Worm (Caenorhabditis elegans): Measurements from ENCODE around the gene Y39A3B.7.

Gene Y39A3B.7

ce11 chrIII:1961895-1962506, 22.8 kb downstream of the Y39A3B.7 start, which contains the start of gene mboa-6:
mboa-6 (minus strand) TSS chrIII:1961945.
- peak; percentile 20 for TF ChIP-seq elt-2 (tag; optimal IDR thresholded peaks at IDR 0.05)
- TF ChIP-seq hlh-15 (tag; optimal IDR thresholded peaks at IDR 0.05), result peak; percentile 5
- TF ChIP-seq eyg-1 (tag; optimal IDR thresholded peaks at IDR 0.05), result no peak
- TF ChIP-seq che-1 (tag; optimal IDR thresholded peaks at IDR 0.05), result peak; percentile 27
- no peak for TF ChIP-seq rnt-1 (tag; optimal IDR thresholded peaks at IDR 0.05)
- TF ChIP-seq ref-2 (tag; optimal IDR thresholded peaks at IDR 0.05), result no peak
- TF ChIP-seq fkh-6 (tag; optimal IDR thresholded peaks at IDR 0.05), result no peak
- TF ChIP-seq pax-1 (tag; optimal IDR thresholded peaks at IDR 0.05), result no peak
- no peak for TF ChIP-seq lin-11 (tag; optimal IDR thresholded peaks at IDR 0.05)
- no peak for TF ChIP-seq hlh-8 (tag; optimal IDR thresholded peaks at IDR 0.05)
- TF ChIP-seq ceh-48 (tag; optimal IDR thresholded peaks at IDR 0.05), result no peak

ce11 chrIII:1955520-1956095, 29.2 kb downstream of the Y39A3B.7 start:
- TF ChIP-seq ceh-45 (GFP tag; IDR thresholded peaks at IDR 0.05) (no peak), ceh-48 (tag; optimal IDR thresholded peaks at IDR 0.05) (peak; percentile 96)

- TF ChIP-seq ceh-34 (tag; optimal IDR thresholded peaks at IDR 0.05) (no peak), ceh-9 (tag; optimal IDR thresholded peaks at IDR 0.05) (no peak), hlh-6 (tag; optimal IDR thresholded peaks at IDR 0.05) (no peak)
Observed at ce11 chrIII:1951388-1951787, 33.4 kb downstream of the Y39A3B.7 start, which contains the start of gene F53A3.7. F53A3.7 (plus strand) TSS chrIII:1951526.

- TF ChIP-seq pat-9 (tag; optimal IDR thresholded peaks at IDR 0.05) (no peak), syd-9 (tag; optimal IDR thresholded peaks at IDR 0.05) (no peak), ref-2 (tag; optimal IDR thresholded peaks at IDR 0.05) (peak; percentile 38), npax-4 (tag; optimal IDR thresholded peaks at IDR 0.05) (no peak), lin-11 (tag; optimal IDR thresholded peaks at IDR 0.05) (no peak), ceh-45 (GFP tag; IDR thresholded peaks at IDR 0.05) (0 out of 2 replicates have a peak, but pooled peaks have one; percentile 27), C38D4.7 (GFP tag; optimal IDR thresholded peaks at IDR 0.05) (no peak), dve-1 (tag; optimal IDR thresholded peaks at IDR 0.05) (peak; percentile 72), nfya-1 (tag; optimal IDR thresholded peaks at IDR 0.05) (peak; percentile 82), ceh-2 (tag; optimal IDR thresholded peaks at IDR 0.05) (no peak), sox-2 (GFP tag; IDR thresholded peaks at IDR 0.05) (no peak), lim-6 (tag; optimal IDR thresholded peaks at IDR 0.05) (no peak), pha-2 (tag; optimal IDR thresholded peaks at IDR 0.05) (no peak), ceh-6 (GFP tag; optimal IDR thresholded peaks at IDR 0.05) (no peak), zip-5 (tag; optimal IDR thresholded peaks at IDR 0.05) (no peak), unc-42 (tag; optimal IDR thresholded peaks at IDR 0.05) (peak; percentile 78), unc-3 (GFP tag; conservative IDR thresholded peaks at IDR 0.05) (no peak), unc-3 (tag; optimal IDR thresholded peaks at IDR 0.05) (no peak), madf-2 (tag; optimal IDR thresholded peaks at IDR 0.05) (no peak), elt-2 (tag; optimal IDR thresholded peaks at IDR 0.05) (peak; percentile 54), hlh-30 (tag; optimal IDR thresholded peaks at IDR 0.05; ENCODE audit: insufficient read depth) (peak; percentile 46), hlh-6 (tag; optimal IDR thresholded peaks at IDR 0.05) (no peak), ceh-48 (tag; optimal IDR thresholded peaks at IDR 0.05) (peak; percentile 68), hlh-15 (tag; optimal IDR thresholded peaks at IDR 0.05) (no peak), fkh-6 (tag; optimal IDR thresholded peaks at IDR 0.05) (no peak), che-1 (tag; optimal IDR thresholded peaks at IDR 0.05) (no peak), ama-1 (optimal IDR thresholded peaks at IDR 0.05) (no peak), ttx-3 (tag; optimal IDR thresholded peaks at IDR 0.05) (no peak), sox-4 (tag; optimal IDR thresholded peaks at IDR 0.05) (no peak), pax-1 (tag; optimal IDR thresholded peaks at IDR 0.05) (peak; percentile 81), pros-1 (tag; optimal IDR thresholded peaks at IDR 0.05) (no peak), ceh-24 (tag; optimal IDR thresholded peaks at IDR 0.05) (no peak), T23F11.4 (GFP tag; optimal IDR thresholded peaks at IDR 0.05) (no peak), pha-4 (tag; optimal IDR thresholded peaks at IDR 0.05) (no peak), gmeb-2 (tag; optimal IDR thresholded peaks at IDR 0.05) (no peak), nhr-11 (tag; optimal IDR thresholded peaks at IDR 0.05) (no peak), unc-86 (tag; optimal IDR thresholded peaks at IDR 0.05) (no peak), Y22D7AL.16 (tag; optimal IDR thresholded peaks at IDR 0.05) (no peak), pag-3 (tag; optimal IDR thresholded peaks at IDR 0.05; ENCODE audit: borderline replicate concordance) (no peak)
Observed at ce11 chrIII:1950236-1950635, 34.5 kb downstream of the Y39A3B.7 start, which contains the start of the genes polh-1 and rps-22. polh-1 (minus strand) TSS chrIII:1950269. rps-22 (plus strand) TSS chrIII:1950535.

Data from whole organism, late embryonic.